Fruit fly (Drosophila melanogaster): ENCODE data around the gene CG7453.

CG7453 gene

DNA sequence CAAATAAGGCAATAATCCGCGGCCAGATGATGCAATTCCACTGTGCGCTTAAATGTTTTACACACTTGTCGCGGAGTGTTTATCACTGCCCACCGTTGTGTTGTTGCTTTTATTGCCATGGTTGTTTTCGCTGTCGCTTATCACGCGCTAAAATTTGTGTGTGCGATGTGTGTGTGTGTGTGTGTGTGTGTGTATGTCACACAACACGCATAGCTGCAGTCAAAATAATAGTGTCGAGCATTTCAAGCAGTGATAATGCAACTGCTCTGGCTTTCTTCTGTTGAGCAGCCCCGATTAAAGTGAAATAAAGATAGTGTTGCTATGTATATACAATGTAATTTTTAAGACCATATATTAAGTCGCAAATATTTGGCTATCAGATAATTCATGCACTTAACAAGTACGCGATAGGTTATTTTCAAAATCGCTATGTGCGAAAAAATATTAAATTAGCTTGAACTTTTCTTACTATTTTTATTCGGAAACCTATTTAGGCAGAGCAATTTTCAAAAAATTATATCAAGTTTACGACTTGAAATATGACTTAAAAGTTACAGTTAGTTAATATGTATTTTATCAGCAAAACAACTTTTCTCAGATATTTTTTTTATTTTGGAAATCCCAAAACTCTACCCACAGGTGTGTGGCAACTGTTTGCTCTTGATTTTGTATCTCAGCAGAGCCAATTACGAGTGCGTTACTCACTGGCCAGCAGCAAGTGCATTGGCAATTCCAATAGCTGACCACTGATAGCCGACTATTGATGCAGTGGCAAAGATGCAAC lies 13.6 kb upstream of the CG7453 start (continued):
- TF ChIP-seq Oaz (GFP tag; IDR thresholded peaks at IDR 0.05) (0 out of 2 replicates have a peak, but pooled peaks have one; percentile 32), HHEX (GFP tag; optimal IDR thresholded peaks at IDR 0.05) (peak; percentile 37), grau (tag; optimal IDR thresholded peaks at IDR 0.05) (peak; percentile 58), CG13894 (tag; optimal IDR thresholded peaks at IDR 0.05) (no peak), bab2 (GFP tag; optimal IDR thresholded peaks at IDR 0.05) (no peak), crc (GFP tag; optimal IDR thresholded peaks at IDR 0.05) (no peak), pb (GFP tag; optimal IDR thresholded peaks at IDR 0.05) (no peak), CG2875 (GFP tag; optimal IDR thresholded peaks at IDR 0.05) (no peak), CoRest (tag; optimal IDR thresholded peaks at IDR 0.05) (peak; percentile 67), bcd (GFP tag; optimal IDR thresholded peaks at IDR 0.05) (peak; percentile 51), CG6254 (GFP tag; optimal IDR thresholded peaks at IDR 0.05) (no peak), repo (GFP tag; optimal IDR thresholded peaks at IDR 0.05) (no peak), klu (GFP tag; IDR thresholded peaks at IDR 0.05) (no peak), CG10147 (GFP tag; optimal IDR thresholded peaks at IDR 0.05) (no peak), Sry-β (GFP tag; optimal IDR thresholded peaks at IDR 0.05) (no peak), az2 (GFP tag; optimal IDR thresholded peaks at IDR 0.05) (peak; percentile 42), Atf-2 (GFP tag; optimal IDR thresholded peaks at IDR 0.05) (no peak), CG11398 (GFP tag; optimal IDR thresholded peaks at IDR 0.05) (no peak), cwo (GFP tag; optimal IDR thresholded peaks at IDR 0.05) (peak; percentile 9), twi (tag; optimal IDR thresholded peaks at IDR 0.05) (no peak), CG12104 (GFP tag; optimal IDR thresholded peaks at IDR 0.05) (peak; percentile 41), fd64A (GFP tag; optimal IDR thresholded peaks at IDR 0.05) (no peak), CG6175 (GFP tag; IDR thresholded peaks at IDR 0.05) (no peak), CG12071 (GFP tag; optimal IDR thresholded peaks at IDR 0.05) (no peak), CG7357 (GFP tag; IDR thresholded peaks at IDR 0.05) (no peak), dmrt11E (tag; optimal IDR thresholded peaks at IDR 0.05) (no peak), lov (optimal IDR thresholded peaks at IDR 0.05) (no peak), lov (GFP tag; IDR thresholded peaks at IDR 0.05) (no peak), YL-1 (GFP tag; optimal IDR thresholded peaks at IDR 0.05) (no peak), tgo (GFP tag; IDR thresholded peaks at IDR 0.05) (no peak), CG2199 (GFP tag; IDR thresholded peaks at IDR 0.05) (no peak), gem (tag; optimal IDR thresholded peaks at IDR 0.05) (peak; percentile 54), chn (GFP tag; optimal IDR thresholded peaks at IDR 0.05) (peak; percentile 3), CG17385 (GFP tag; optimal IDR thresholded peaks at IDR 0.05) (peak; percentile 52), lab (GFP tag; optimal IDR thresholded peaks at IDR 0.05) (peak; percentile 34), Fer1 (GFP tag; optimal IDR thresholded peaks at IDR 0.05) (peak; percentile 29), ab (GFP tag; optimal IDR thresholded peaks at IDR 0.05) (no peak), CG3726 (GFP tag; IDR thresholded peaks at IDR 0.05) (no peak), h (optimal IDR thresholded peaks at IDR 0.05) (no peak), CG9609 (GFP tag; optimal IDR thresholded peaks at IDR 0.05) (no peak), Sry-δ (GFP tag; optimal IDR thresholded peaks at IDR 0.05) (no peak), CG15514 (GFP tag; optimal IDR thresholded peaks at IDR 0.05) (peak; percentile 10), CG6791 (GFP tag; IDR thresholded peaks at IDR 0.05; ENCODE audit: partially characterized antibody) (no peak), ftz-f1 (GFP tag; optimal IDR thresholded peaks at IDR 0.05) (no peak), CG2129 (GFP tag; IDR thresholded peaks at IDR 0.05; ENCODE audit: partially characterized antibody) (no peak), al (GFP tag; IDR thresholded peaks at IDR 0.05) (no peak; the same call in 1 of the 2 replicates), lbe (GFP tag; optimal IDR thresholded peaks at IDR 0.05) (no peak), CG9932 (GFP tag; IDR thresholded peaks at IDR 0.05) (peak; percentile 35), CG2889 (GFP tag; IDR thresholded peaks at IDR 0.05) (no peak), D19A (tag; optimal IDR thresholded peaks at IDR 0.05) (peak; percentile 22)
